Fruit fly (Drosophila melanogaster) Kc167 (cell line): ENCODE results near the gene uncNacbeta.

Experiments
- Myc ChIP-seq: fragments of >200 bp; optimal IDR thresholded peaks from 2 replicates; lab custom pipeline; 2017; ENCODE audit warnings: missing external identifiers
- Sin3A ChIP-seq: fragments of >200 bp; optimal IDR thresholded peaks from 2 replicates; lab custom pipeline; 2018; ENCODE audit warnings: missing external identifiers
- h ChIP-seq: fragments of >200 bp; optimal IDR thresholded peaks from 3 replicates; lab custom pipeline; 2018; ENCODE audit warnings: missing external identifiers
- insv ChIP-seq: fragments of >200 bp; optimal IDR thresholded peaks from 3 replicates; lab custom pipeline; 2018; ENCODE audit warnings: missing external identifiers
- psq ChIP-seq: fragments of >200 bp; optimal IDR thresholded peaks from 2 replicates; lab custom pipeline; 2017; ENCODE audit warnings: missing external identifiers
- ttk ChIP-seq: sonication (Bioruptor generic); optimal IDR thresholded peaks from 2 replicates; lab custom pipeline; 2017; ENCODE audit warnings: missing external identifiers

Gene uncNacbeta

dm6 chr2L:563769-564550 lies at the start of gene uncNacbeta, which contains the start of gene CG2794:
Gene uncNacbeta (minus strand): TSS chr2L:563819.
Gene CG2794 (plus strand): TSS chr2L:564163.
- TF ChIP-seq ttk (lab: Kevin White, UChicago) (no peak), Sin3A (lab: Kevin White, UChicago) (no peak), psq (lab: Kevin White, UChicago) (no peak), h (no peak), Myc (no peak), insv (no peak)

- TF ChIP-seq h (no peak), psq (lab: Kevin White, UChicago) (no peak), Sin3A (lab: Kevin White, UChicago) (no peak), ttk (lab: Kevin White, UChicago) (no peak), Myc (no peak), insv (no peak)
Observed at dm6 chr2L:612778-613177, 49.2 kb upstream of the uncNacbeta start.

dm6 chr2L:609497-609896 lies 45.9 kb upstream of the uncNacbeta start:
- TF ChIP-seq Sin3A (lab: Kevin White, UChicago) (no peak), ttk (lab: Kevin White, UChicago) (no peak), Myc (no peak), h (no peak), psq (lab: Kevin White, UChicago) (no peak), insv (no peak)

dm6 chr2L:608143-608542 lies 44.5 kb upstream of the uncNacbeta start:
- no peak for TF ChIP-seq Myc
- TF ChIP-seq insv = no peak

dm6 chr2L:606952-607351 lies 43.3 kb upstream of the uncNacbeta start:
- TF ChIP-seq ttk (lab: Kevin White, UChicago) (no peak), insv (no peak), Sin3A (lab: Kevin White, UChicago) (no peak), psq (lab: Kevin White, UChicago) (no peak), h (no peak), Myc (no peak)

- TF ChIP-seq insv (no peak), psq (lab: Kevin White, UChicago) (no peak), Sin3A (lab: Kevin White, UChicago) (no peak), ttk (lab: Kevin White, UChicago) (no peak), h (no peak), Myc (no peak)
Observed at dm6 chr2L:606165-606564, 42.5 kb upstream of the uncNacbeta start.

- no peak for TF ChIP-seq Sin3A (lab: Kevin White, UChicago)
- TF ChIP-seq Myc = no peak
- no peak for TF ChIP-seq psq (lab: Kevin White, UChicago)
- no peak for TF ChIP-seq insv
- TF ChIP-seq ttk (lab: Kevin White, UChicago) = no peak
- TF ChIP-seq h = no peak
Observed at dm6 chr2L:604060-604459, 40.4 kb upstream of the uncNacbeta start.

- no peak for TF ChIP-seq ttk (lab: Kevin White, UChicago)
- TF ChIP-seq insv = no peak
- no peak for TF ChIP-seq Sin3A (lab: Kevin White, UChicago)
- no peak for TF ChIP-seq psq (lab: Kevin White, UChicago)
- TF ChIP-seq Myc = no peak
- TF ChIP-seq h = no peak
Observed at dm6 chr2L:602439-602879, 38.8 kb upstream of the uncNacbeta start, which contains the start of gene CG13689. Gene CG13689 (plus strand): TSS chr2L:602813.

- TF ChIP-seq Myc (no peak), h (no peak), Sin3A (lab: Kevin White, UChicago) (no peak), psq (lab: Kevin White, UChicago) (no peak), insv (no peak), ttk (lab: Kevin White, UChicago) (no peak)
Observed at dm6 chr2L:601848-602247, 38.2 kb upstream of the uncNacbeta start.

- TF ChIP-seq ttk (lab: Kevin White, UChicago) (no peak), insv (no peak), psq (lab: Kevin White, UChicago) (no peak)
Observed at dm6 chr2L:597771-598170, 34.2 kb upstream of the uncNacbeta start.

- TF ChIP-seq h (no peak), Myc (no peak), psq (lab: Kevin White, UChicago) (no peak), Sin3A (lab: Kevin White, UChicago) (no peak), ttk (lab: Kevin White, UChicago) (no peak)
Observed at dm6 chr2L:594635-595384, 31.2 kb upstream of the uncNacbeta start, which contains the start of gene Gsc. Gene Gsc (minus strand): TSS chr2L:594685.

dm6 chr2L:594048-594447 lies 30.4 kb upstream of the uncNacbeta start:
- TF ChIP-seq Sin3A (lab: Kevin White, UChicago) = no peak
- TF ChIP-seq h = no peak
- TF ChIP-seq insv = no peak
- TF ChIP-seq psq (lab: Kevin White, UChicago) = no peak
- no peak for TF ChIP-seq Myc
- no peak for TF ChIP-seq ttk (lab: Kevin White, UChicago)

dm6 chr2L:591511-591910 lies 27.9 kb upstream of the uncNacbeta start:
- TF ChIP-seq h = no peak
- no peak for TF ChIP-seq psq (lab: Kevin White, UChicago)
- no peak for TF ChIP-seq insv
- TF ChIP-seq Myc = no peak
- no peak for TF ChIP-seq Sin3A (lab: Kevin White, UChicago)
- no peak for TF ChIP-seq ttk (lab: Kevin White, UChicago)
